Worm (Caenorhabditis elegans): Measurements from ENCODE around the gene smvt-1.

smvt-1 gene

DNA sequence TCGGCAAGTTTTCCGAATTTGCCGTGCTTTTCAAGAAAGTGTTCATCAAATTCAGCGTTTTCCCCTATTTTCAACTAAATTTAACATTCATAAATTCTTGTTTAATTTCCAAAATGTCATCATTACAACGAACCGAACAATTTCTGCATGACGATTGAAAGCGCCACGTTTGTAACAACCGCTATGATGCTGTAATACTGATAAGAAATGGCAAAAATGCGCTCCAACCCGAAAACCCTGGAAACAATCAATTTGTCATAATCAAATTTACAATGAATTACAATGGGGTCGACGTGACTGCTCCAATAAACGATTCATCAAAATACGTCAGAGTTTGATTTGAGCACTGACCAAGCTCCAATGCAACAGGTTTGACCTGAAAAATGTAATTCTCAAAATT, 4.1 kb downstream of the smvt-1 start:
- TF ChIP-seq nhr-80 (tag; optimal IDR thresholded peaks at IDR 0.05) (peak; percentile 75), let-607 (tag; optimal IDR thresholded peaks at IDR 0.05) (peak in 1 of 2 experiments; percentile 7), F39B2.1 (GFP tag; IDR thresholded peaks at IDR 0.05) (no peak), dox-1 (GFP tag; IDR thresholded peaks at IDR 0.05) (0 out of 2 replicates have a peak, but pooled peaks have one; percentile 38)

DNA sequence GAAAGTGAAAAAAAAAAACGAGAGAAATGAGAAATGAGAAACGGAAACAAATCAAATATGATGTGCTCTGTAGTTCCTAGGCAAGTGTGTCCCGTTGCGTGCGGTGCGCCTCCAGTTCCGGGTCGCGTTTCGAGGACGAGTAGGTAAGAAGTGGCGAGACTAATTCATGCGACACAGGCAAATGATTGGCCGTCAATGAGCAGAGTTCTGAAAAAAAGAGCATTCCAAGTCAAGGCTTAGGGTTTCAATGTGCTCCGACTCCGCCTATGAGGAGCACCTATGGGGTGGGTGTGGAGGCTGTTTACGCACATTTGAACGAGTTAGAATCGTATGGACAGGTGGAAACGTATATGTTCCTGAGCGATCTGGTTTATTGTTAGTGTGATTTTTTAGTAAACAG, 5.4 kb downstream of the smvt-1 start:
- no peak for TF ChIP-seq lir-1 (GFP tag; conservative IDR thresholded peaks at IDR 0.05)
- TF ChIP-seq ztf-22 (GFP tag; optimal IDR thresholded peaks at IDR 0.05): no peak
- no peak for TF ChIP-seq ztf-3 (GFP tag; optimal IDR thresholded peaks at IDR 0.05)
- no peak for TF ChIP-seq C06A6.2 (GFP tag; conservative IDR thresholded peaks at IDR 0.05)
- no peak for TF ChIP-seq athp-1 (tag; optimal IDR thresholded peaks at IDR 0.05)
- no peak for TF ChIP-seq nfya-1 (tag; optimal IDR thresholded peaks at IDR 0.05; ENCODE audit: borderline replicate concordance, insufficient read depth)
- TF ChIP-seq nhr-90 (tag; optimal IDR thresholded peaks at IDR 0.05): peak; percentile 15
- no peak for TF ChIP-seq atf-7 (tag; optimal IDR thresholded peaks at IDR 0.05)
- no peak for TF ChIP-seq ccch-3 (GFP tag; optimal IDR thresholded peaks at IDR 0.05)
- no peak for TF ChIP-seq Y67H2A.10 (GFP tag; conservative IDR thresholded peaks at IDR 0.05)
- TF ChIP-seq repo-1 (tag; optimal IDR thresholded peaks at IDR 0.05): no peak
- no peak for TF ChIP-seq hlh-12 (tag; optimal IDR thresholded peaks at IDR 0.05)
- no peak for TF ChIP-seq sptf-2 (GFP tag; optimal IDR thresholded peaks at IDR 0.05)
- TF ChIP-seq K12H6.12 (tag; optimal IDR thresholded peaks at IDR 0.05): no peak
- TF ChIP-seq snpc-1.1 (tag; optimal IDR thresholded peaks at IDR 0.05; ENCODE audit: insufficient read depth): no peak
- TF ChIP-seq rcor-1 (GFP tag; IDR thresholded peaks at IDR 0.05): no peak
- TF ChIP-seq unc-62 (GFP tag; optimal IDR thresholded peaks at IDR 0.05): no peak
- TF ChIP-seq cebp-1 (GFP tag; IDR thresholded peaks at IDR 0.05): no peak
- peak; percentile 24 for TF ChIP-seq cebp-1 (tag; optimal IDR thresholded peaks at IDR 0.05)
- no peak for TF ChIP-seq pha-4 (tag; optimal IDR thresholded peaks at IDR 0.05)
- no peak for TF ChIP-seq F39B2.1 (GFP tag; IDR thresholded peaks at IDR 0.05)
- no peak for TF ChIP-seq nhr-27 (tag; optimal IDR thresholded peaks at IDR 0.05)
- no peak for TF ChIP-seq F37B4.10 (GFP tag; IDR thresholded peaks at IDR 0.05)
- no peak for TF ChIP-seq Y53F4B.3 (GFP tag; IDR thresholded peaks at IDR 0.05)
- TF ChIP-seq nhr-80 (tag; optimal IDR thresholded peaks at IDR 0.05): peak; percentile 93
- no peak for TF ChIP-seq T26A5.8 (tag; optimal IDR thresholded peaks at IDR 0.05)
- TF ChIP-seq dpff-1 (tag; optimal IDR thresholded peaks at IDR 0.05): no peak
- TF ChIP-seq let-607 (tag; optimal IDR thresholded peaks at IDR 0.05): no peak
- no peak for TF ChIP-seq madf-10 (tag; optimal IDR thresholded peaks at IDR 0.05)
- TF ChIP-seq tbp1 (GFP tag; optimal IDR thresholded peaks at IDR 0.05): peak; percentile 2
- peak; percentile 82 for TF ChIP-seq ets-4 (GFP tag; optimal IDR thresholded peaks at IDR 0.05)
- TF ChIP-seq nfya-2 (GFP tag; IDR thresholded peaks at IDR 0.05): no peak
- no peak for TF ChIP-seq ztf-25 (GFP tag; IDR thresholded peaks at IDR 0.05)
- no peak; the same call in 1 of the 2 replicates for TF ChIP-seq zfh-2 (GFP tag; conservative IDR thresholded peaks at IDR 0.05)
- 0 out of 2 replicates have a peak, but pooled peaks have one; percentile 23 for TF ChIP-seq Y95B8A.8 (GFP tag; IDR thresholded peaks at IDR 0.05)
- TF ChIP-seq dox-1 (GFP tag; IDR thresholded peaks at IDR 0.05): peak; percentile 64
- TF ChIP-seq tlf-1 (GFP tag; optimal IDR thresholded peaks at IDR 0.05): no peak
- TF ChIP-seq gei-17 (GFP tag; optimal IDR thresholded peaks at IDR 0.05): no peak
- no peak for TF ChIP-seq B0336.3 (GFP tag; IDR thresholded peaks at IDR 0.05)
- no peak for TF ChIP-seq hrde-1 (tag; optimal IDR thresholded peaks at IDR 0.05; ENCODE audit: borderline replicate concordance)
- no peak for TF ChIP-seq zim-3 (tag; optimal IDR thresholded peaks at IDR 0.05)

Measured in whole organism, young adult.